Worm (Caenorhabditis elegans): ENCODE measurements around the gene F46G10.2.

Gene F46G10.2

DNA sequence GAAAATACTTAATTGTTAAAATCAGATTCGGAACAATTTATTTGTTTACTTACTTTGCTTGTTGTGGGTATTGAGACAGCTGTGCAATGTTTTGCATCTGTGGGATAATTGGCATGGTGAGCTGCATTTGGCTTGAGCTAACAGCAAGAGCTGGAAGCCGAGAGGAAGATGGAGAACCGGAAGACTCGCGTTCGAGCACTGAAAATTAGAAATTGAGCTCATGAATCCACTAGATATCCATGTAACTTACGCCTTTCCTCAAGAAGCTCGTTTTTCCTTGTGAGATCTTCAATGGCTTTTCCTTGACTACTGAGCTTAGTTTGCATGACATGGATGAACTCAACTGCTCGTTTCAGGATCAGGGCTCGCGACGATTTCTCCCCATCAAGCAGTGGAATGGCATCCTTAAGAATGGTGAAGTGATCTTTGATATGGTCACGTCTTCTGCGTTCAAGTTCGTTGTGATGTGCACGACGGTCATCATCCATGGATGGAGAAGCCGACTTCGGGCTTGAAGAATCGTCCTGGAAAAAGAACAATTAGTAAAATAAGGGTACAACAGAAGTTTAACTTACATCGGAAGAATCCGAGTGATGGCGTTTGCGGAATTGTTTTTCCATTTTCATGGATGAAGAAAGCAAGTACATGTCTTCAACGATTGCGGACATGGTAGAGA is 27.5 kb downstream of the F46G10.2 start (continued):
- TF ChIP-seq ceh-28 (tag; optimal IDR thresholded peaks at IDR 0.05) (no peak), dmd-6 (GFP tag; IDR thresholded peaks at IDR 0.05) (no peak), ZK546.5 (tag; optimal IDR thresholded peaks at IDR 0.05) (no peak), Y105C5A.15 (GFP tag; IDR thresholded peaks at IDR 0.05) (no peak), nhr-11 (tag; optimal IDR thresholded peaks at IDR 0.05) (no peak), dmd-9 (GFP tag; IDR thresholded peaks at IDR 0.05) (no peak), dmd-8 (GFP tag; IDR thresholded peaks at IDR 0.05) (no peak), hif-1 (tag; optimal IDR thresholded peaks at IDR 0.05) (no peak), ces-1 (GFP tag; optimal IDR thresholded peaks at IDR 0.05) (no peak), Y5F2A.4 (GFP tag; optimal IDR thresholded peaks at IDR 0.05) (no peak), skn-1 (tag; optimal IDR thresholded peaks at IDR 0.05) (no peak), nhr-77 (tag; optimal IDR thresholded peaks at IDR 0.05) (no peak), daf-8 (GFP tag; IDR thresholded peaks at IDR 0.05) (no peak), ztf-11 (tag; optimal IDR thresholded peaks at IDR 0.05) (no peak), tag-97 (GFP tag; IDR thresholded peaks at IDR 0.05) (no peak), T20F7.1 (GFP tag; optimal IDR thresholded peaks at IDR 0.05) (peak; percentile 10), zip-2 (tag; optimal IDR thresholded peaks at IDR 0.05) (no peak), saeg-2 (GFP tag; IDR thresholded peaks at IDR 0.05) (no peak), mep-1 (tag; optimal IDR thresholded peaks at IDR 0.05) (no peak), zag-1 (tag; optimal IDR thresholded peaks at IDR 0.05) (no peak), pqm-1 (tag; optimal IDR thresholded peaks at IDR 0.05) (no peak), pha-4 (GFP tag; IDR thresholded peaks at IDR 0.05) (no peak), pha-4 (tag; optimal IDR thresholded peaks at IDR 0.05) (no peak), ceh-20 (GFP tag; IDR thresholded peaks at IDR 0.05) (no peak), zfp-3 (GFP tag; conservative IDR thresholded peaks at IDR 0.05) (no peak), snpc-1.2 (GFP tag; IDR thresholded peaks at IDR 0.05) (peak; percentile 9; the same call in 1 of the 2 replicates), lin-13 (GFP tag; optimal IDR thresholded peaks at IDR 0.05) (no peak), nhr-76 (tag; optimal IDR thresholded peaks at IDR 0.05) (no peak), mxl-3 (GFP tag; optimal IDR thresholded peaks at IDR 0.05) (peak; percentile 16), unc-130 (GFP tag; optimal IDR thresholded peaks at IDR 0.05) (no peak), egl-27 (tag; optimal IDR thresholded peaks at IDR 0.05) (no peak), ceh-44 (GFP tag; IDR thresholded peaks at IDR 0.05) (no peak), ceh-62 (tag; optimal IDR thresholded peaks at IDR 0.05) (no peak), ctbp-1 (GFP tag; IDR thresholded peaks at IDR 0.05) (peak; percentile 21; the same call in 1 of the 2 replicates)

DNA sequence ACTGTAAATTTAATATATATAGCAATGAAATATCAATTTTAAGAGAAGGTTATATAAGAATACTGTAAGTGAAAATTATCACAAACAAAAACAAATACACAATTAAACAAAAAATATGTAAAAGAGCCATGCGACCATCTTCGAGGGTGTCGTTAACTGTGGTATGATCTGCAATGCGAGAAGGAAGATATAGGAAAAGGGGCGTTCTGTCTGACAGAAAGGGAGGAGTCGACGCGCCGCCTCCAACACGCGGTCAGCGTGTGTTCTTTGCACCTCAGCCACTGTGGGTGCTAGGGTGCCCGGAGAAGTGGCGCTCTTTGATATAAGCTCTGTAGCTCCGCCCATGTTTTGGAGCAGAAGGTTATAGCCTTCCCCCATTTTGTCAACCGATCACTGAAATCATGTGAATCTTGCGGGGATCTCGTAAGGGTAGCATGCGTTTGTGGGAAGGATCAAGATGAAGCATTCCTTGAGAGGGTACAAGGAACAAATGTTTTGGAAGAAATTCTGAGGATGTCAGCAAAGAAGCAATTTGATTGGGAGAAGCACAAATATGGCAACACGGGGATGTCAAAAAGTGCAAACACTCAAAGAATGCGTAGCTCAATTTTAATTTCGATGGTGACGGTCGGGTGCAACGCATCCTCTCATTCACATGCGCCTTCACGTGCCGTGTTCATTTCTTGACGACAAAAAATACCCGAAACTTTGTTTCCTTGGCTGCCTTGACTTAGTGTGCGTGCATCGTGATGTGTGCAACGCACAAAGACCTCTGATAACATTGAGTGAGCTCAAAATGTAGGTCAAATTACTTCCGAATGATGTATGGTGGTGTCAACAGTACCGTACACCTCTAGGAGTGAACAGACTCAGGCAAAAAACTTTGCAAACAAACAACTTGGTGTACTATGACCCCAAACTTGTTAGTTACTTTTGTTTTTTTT is 28.3 kb downstream of the F46G10.2 start, which contains the start of gene mxl-3:
Gene mxl-3 (minus strand): TSS at position 1 of the 944 bp plus-strand sequence.
- TF ChIP-seq mdl-1 (tag; optimal IDR thresholded peaks at IDR 0.05) (peak in 1 of 2 experiments; percentile 40), zip-11 (GFP tag; IDR thresholded peaks at IDR 0.05) (no peak), nhr-25 (tag; optimal IDR thresholded peaks at IDR 0.05; ENCODE audit: borderline replicate concordance, insufficient read depth) (no peak), aha-1 (tag) (peak; percentile 91), Y75B8A.6 (GFP tag; IDR thresholded peaks at IDR 0.05) (no peak), lin-29 (GFP tag; IDR thresholded peaks at IDR 0.05) (no peak), R02D3.7 (tag; optimal IDR thresholded peaks at IDR 0.05) (no peak), ZK546.5 (tag; optimal IDR thresholded peaks at IDR 0.05) (no peak), egl-27 (tag; optimal IDR thresholded peaks at IDR 0.05) (no peak), dpl-1 (GFP tag; optimal IDR thresholded peaks at IDR 0.05) (no peak), aly-2 (tag; optimal IDR thresholded peaks at IDR 0.05) (no peak), vab-7 (GFP tag; IDR thresholded peaks at IDR 0.05) (no peak), spr-1 (tag; optimal IDR thresholded peaks at IDR 0.05) (no peak), snpc-1.2 (GFP tag; IDR thresholded peaks at IDR 0.05) (no peak), lin-38 (GFP tag; IDR thresholded peaks at IDR 0.05) (no peak), gei-8 (GFP tag; optimal IDR thresholded peaks at IDR 0.05) (no peak), Y5F2A.4 (GFP tag; optimal IDR thresholded peaks at IDR 0.05) (no peak), sdz-12 (GFP tag; optimal IDR thresholded peaks at IDR 0.05) (no peak), ceh-82 (tag; optimal IDR thresholded peaks at IDR 0.05) (no peak), pqm-1 (tag; optimal IDR thresholded peaks at IDR 0.05) (no peak), Y48G9A.11 (GFP tag; IDR thresholded peaks at IDR 0.05) (no peak), zag-1 (tag; optimal IDR thresholded peaks at IDR 0.05) (no peak)
